Fruit fly (Drosophila melanogaster) whole organism, embryonic: ENCODE results near the gene CG32686.

ENCODE experiments used
- Aef1 ChIP-seq: fragments of 200-800 bp; sonication (Bioruptor generic); IDR thresholded peaks from 3 replicates; pipeline ENCODE4 v1.3.6; 2022; ENCODE audit warnings: missing biosample characterization, missing genetic modification characterization
- Awh ChIP-seq: fragments of 200-800 bp; sonication (Bioruptor generic); IDR thresholded peaks from 2 replicates; pipeline ENCODE4, ENCODE4 v1.3.6; 2022; ENCODE audit warnings: missing biosample characterization, missing genetic modification characterization
- C15 ChIP-seq: fragments of 200-800 bp; sonication (Bioruptor generic); IDR thresholded peaks from 3 replicates; pipeline ENCODE4 v1.3.6; 2022; ENCODE audit warnings: missing biosample characterization, missing genetic modification characterization
- CG10321 ChIP-seq: fragments of 200-800 bp; sonication (Bioruptor generic); IDR thresholded peaks from 2 replicates; pipeline ENCODE4 v1.3.6; 2022; ENCODE audit warnings: missing biosample characterization, missing genetic modification characterization
- CG12299 ChIP-seq: fragments of 200-800 bp; sonication (Bioruptor generic); optimal IDR thresholded peaks from 2 replicates; lab custom pipeline; 2018; ENCODE audit warnings: missing biosample characterization, mild to moderate bottlenecking, missing genetic modification characterization
- CG13123 ChIP-seq: fragments of 200-800 bp; sonication (Bioruptor generic); optimal IDR thresholded peaks from 2 replicates; lab custom pipeline; 2016; ENCODE audit warnings: missing biosample characterization, missing genetic modification characterization
- CG13424 ChIP-seq: fragments of 200-800 bp; sonication (Bioruptor generic); optimal IDR thresholded peaks from 2 replicates; lab custom pipeline; 2019; ENCODE audit warnings: missing biosample characterization, mild to moderate bottlenecking, missing genetic modification characterization, moderate library complexity
- CG15073 ChIP-seq: fragments of 200-800 bp; sonication (Bioruptor generic); optimal IDR thresholded peaks from 2 replicates; lab custom pipeline; 2016; ENCODE audit warnings: missing biosample characterization, missing genetic modification characterization
- CG1602 ChIP-seq: fragments of 200-800 bp; sonication (Bioruptor generic); optimal IDR thresholded peaks from 3 replicates; lab custom pipeline; 2016; ENCODE audit warnings: missing biosample characterization, missing genetic modification characterization
- CG1647 ChIP-seq: fragments of 200-800 bp; sonication (Bioruptor generic); optimal IDR thresholded peaks from 3 replicates; lab custom pipeline; 2016; ENCODE audit warnings: missing biosample characterization, missing genetic modification characterization
- CG17359 ChIP-seq: fragments of 200-800 bp; sonication (Bioruptor generic); optimal IDR thresholded peaks from 3 replicates; lab custom pipeline; 2018; ENCODE audit warnings: missing biosample characterization, mild to moderate bottlenecking, missing genetic modification characterization, moderate library complexity
- CG17361 ChIP-seq: fragments of 200-800 bp; sonication (Bioruptor generic); IDR thresholded peaks from 3 replicates; pipeline ENCODE4 v1.3.6; 2022; ENCODE audit warnings: missing biosample characterization, missing genetic modification characterization
- CG1792 ChIP-seq: fragments of 200-800 bp; sonication (Bioruptor generic); optimal IDR thresholded peaks from 2 replicates; lab custom pipeline; 2016; ENCODE audit warnings: missing biosample characterization, missing genetic modification characterization
- CG18011 ChIP-seq: fragments of 200-800 bp; sonication (Bioruptor generic); optimal IDR thresholded peaks from 2 replicates; lab custom pipeline; 2017; ENCODE audit warnings: missing biosample characterization, missing genetic modification characterization, mild to moderate bottlenecking, moderate library complexity, missing genotype
- CG18262 ChIP-seq: fragments of 200-800 bp; optimal IDR thresholded peaks from 3 replicates; lab custom pipeline; 2019; ENCODE audit warnings: missing biosample characterization, mild to moderate bottlenecking, missing genetic modification characterization, moderate library complexity
- CG18619 ChIP-seq: fragments of 200-800 bp; sonication (Bioruptor generic); optimal IDR thresholded peaks from 3 replicates; lab custom pipeline; 2017; ENCODE audit warnings: missing biosample characterization, mild to moderate bottlenecking, missing genetic modification characterization
- CG2889 ChIP-seq: fragments of 200-800 bp; sonication (Bioruptor generic); IDR thresholded peaks from 3 replicates; pipeline ENCODE4 v1.3.6; 2022; ENCODE audit warnings: missing biosample characterization, missing genetic modification characterization
- CG31441 ChIP-seq: fragments of 200-800 bp; sonication (Bioruptor generic); IDR thresholded peaks from 2 replicates; pipeline ENCODE4 v1.3.6; 2022; ENCODE audit warnings: missing biosample characterization, missing genetic modification characterization
- CG34224 ChIP-seq: fragments of 200-800 bp; sonication (Bioruptor generic); IDR thresholded peaks from 3 replicates; pipeline ENCODE4 v1.3.6; 2022; ENCODE audit warnings: missing biosample characterization, missing genetic modification characterization; ENCODE audit not compliant: partially characterized antibody
- CG4820 ChIP-seq: fragments of 200-800 bp; sonication (Bioruptor generic); optimal IDR thresholded peaks from 3 replicates; lab custom pipeline; 2016; ENCODE audit warnings: missing biosample characterization, missing genetic modification characterization
- CG6272 ChIP-seq: fragments of 200-800 bp; sonication (Bioruptor generic); IDR thresholded peaks from 2 replicates; pipeline ENCODE4 v1.3.6; 2022; ENCODE audit warnings: missing biosample characterization, missing genetic modification characterization
- CG6683 ChIP-seq: fragments of 200-800 bp; sonication (Bioruptor generic); optimal IDR thresholded peaks from 2 replicates; lab custom pipeline; 2017; ENCODE audit warnings: missing biosample characterization, mild to moderate bottlenecking, missing genetic modification characterization, missing genetic modification reagents
- CG6765 ChIP-seq: fragments of 200-800 bp; sonication (Bioruptor generic); optimal IDR thresholded peaks from 3 replicates; lab custom pipeline; 2017; ENCODE audit warnings: missing biosample characterization, mild to moderate bottlenecking, missing genetic modification characterization
- CG8478 ChIP-seq: fragments of >200 bp; optimal IDR thresholded peaks from 2 replicates; lab custom pipeline; 2018
- CG8944 ChIP-seq: fragments of 200-800 bp; sonication (Bioruptor generic); optimal IDR thresholded peaks from 3 replicates; lab custom pipeline; 2016; ENCODE audit warnings: missing biosample characterization, missing genetic modification characterization
- Dbx ChIP-seq: fragments of 200-800 bp; sonication (Bioruptor generic); IDR thresholded peaks from 3 replicates; pipeline ENCODE4 v1.3.6; 2022; ENCODE audit warnings: missing biosample characterization, missing genetic modification characterization
- Fer1 ChIP-seq: fragments of 200-800 bp; sonication (Bioruptor generic); optimal IDR thresholded peaks from 2 replicates; lab custom pipeline; 2017; ENCODE audit warnings: missing biosample characterization, mild to moderate bottlenecking, missing genetic modification characterization
- MBD-R2 ChIP-seq: fragments of 200-800 bp; sonication (Bioruptor generic); IDR thresholded peaks from 2 replicates; pipeline ENCODE4 v1.3.6; 2022; ENCODE audit warnings: missing biosample characterization, missing genetic modification characterization
- Meics ChIP-seq: fragments of 200-800 bp; sonication (Bioruptor generic); optimal IDR thresholded peaks from 2 replicates; lab custom pipeline; 2017; ENCODE audit warnings: missing biosample characterization, mild to moderate bottlenecking, missing genetic modification characterization
- Optix ChIP-seq: fragments of 200-800 bp; sonication (Bioruptor generic); IDR thresholded peaks from 3 replicates; pipeline ENCODE4 v1.3.6; 2022; ENCODE audit warnings: missing biosample characterization, missing genetic modification characterization
- Rfx ChIP-seq: fragments of 200-800 bp; sonication (Bioruptor generic); IDR thresholded peaks from 2 replicates; pipeline ENCODE4 v1.3.6; 2022; ENCODE audit warnings: missing biosample characterization, missing genetic modification characterization
- Sin3A ChIP-seq: fragments of >200 bp; optimal IDR thresholded peaks from 2 replicates; lab custom pipeline; 2018
- Stat92E ChIP-seq, 3 experiments: fragments of >200 bp in 2 of 3; fragments of 200-800 bp in 1 of 3; sonication (Bioruptor generic) in 1 of 3; optimal IDR thresholded peaks; 2 replicates each; lab custom pipeline; 2017 to 2019; ENCODE audit warnings: missing biosample characterization in 3 of 3, missing genetic modification characterization in 3 of 3, mild to moderate bottlenecking in 1 of 3, moderate library complexity in 1 of 3
- TFAM ChIP-seq: fragments of 200-800 bp; sonication (Bioruptor generic); optimal IDR thresholded peaks from 2 replicates; lab custom pipeline; 2017; ENCODE audit warnings: missing biosample characterization, missing genetic modification characterization, inconsistent platforms
- caup ChIP-seq: fragments of 200-800 bp; sonication (Bioruptor generic); optimal IDR thresholded peaks from 3 replicates; lab custom pipeline; 2017; ENCODE audit warnings: missing biosample characterization, mild to moderate bottlenecking, missing genetic modification characterization, moderate library complexity; ENCODE audit not compliant: severe bottlenecking
- dpn ChIP-seq, 2 experiments: fragments of 200-800 bp; sonication (Bioruptor generic); optimal IDR thresholded peaks; 3 replicates each; lab custom pipeline; 2016; ENCODE audit warnings: missing biosample characterization in 2 of 2, missing genetic modification characterization in 2 of 2
- eyg ChIP-seq: fragments of 200-800 bp; sonication (Bioruptor generic); optimal IDR thresholded peaks from 3 replicates; lab custom pipeline; 2016; ENCODE audit warnings: missing biosample characterization, missing genetic modification characterization
- fd3F ChIP-seq: fragments of 200-800 bp; sonication (Bioruptor generic); optimal IDR thresholded peaks from 2 replicates; lab custom pipeline; 2018; ENCODE audit warnings: missing biosample characterization, mild to moderate bottlenecking, missing genetic modification characterization, moderate library complexity
- ftz-f1 ChIP-seq: fragments of 200-800 bp; sonication (Bioruptor generic); optimal IDR thresholded peaks from 2 replicates; lab custom pipeline; 2016; ENCODE audit warnings: missing biosample characterization, missing genetic modification characterization
- insv ChIP-seq, 2 experiments: fragments of 200-800 bp; sonication (Bioruptor generic); optimal IDR thresholded peaks; 3 replicates each; lab custom pipeline; 2016 to 2018; ENCODE audit warnings: missing biosample characterization in 2 of 2, missing genetic modification characterization in 2 of 2
- lab ChIP-seq: fragments of 200-800 bp; sonication (Bioruptor generic); optimal IDR thresholded peaks from 3 replicates; lab custom pipeline; 2017; ENCODE audit warnings: missing biosample characterization, missing genetic modification characterization, mild to moderate bottlenecking, moderate library complexity, missing genetic modification reagents
- lmd ChIP-seq: fragments of 200-800 bp; sonication (Bioruptor generic); IDR thresholded peaks from 2 replicates; pipeline ENCODE4 v1.3.6; 2022; ENCODE audit warnings: missing biosample characterization, missing genetic modification characterization
- lola ChIP-seq, 3 experiments: fragments of >200 bp in 2 of 3; fragments of 200-800 bp in 1 of 3; sonication (Bioruptor generic) in 1 of 3; optimal IDR thresholded peaks; 2 replicates each; lab custom pipeline; 2017 to 2019; ENCODE audit warnings: missing biosample characterization in 3 of 3, missing genetic modification characterization in 3 of 3, mild to moderate bottlenecking in 1 of 3, moderate library complexity in 1 of 3
- mirr ChIP-seq: fragments of 200-800 bp; sonication (Bioruptor generic); optimal IDR thresholded peaks from 3 replicates; lab custom pipeline; 2018; ENCODE audit warnings: missing biosample characterization, mild to moderate bottlenecking, missing genetic modification characterization
- p53 ChIP-seq: fragments of 200-800 bp; sonication (Bioruptor generic); optimal IDR thresholded peaks from 2 replicates; lab custom pipeline; 2016; ENCODE audit warnings: missing biosample characterization, missing genetic modification characterization
- repo ChIP-seq: fragments of 200-800 bp; sonication (Bioruptor generic); optimal IDR thresholded peaks from 2 replicates; lab custom pipeline; 2016; ENCODE audit warnings: missing biosample characterization, missing genetic modification characterization
- sd ChIP-seq: fragments of 200-800 bp; sonication (Bioruptor generic); optimal IDR thresholded peaks from 3 replicates; lab custom pipeline; 2018; ENCODE audit warnings: missing biosample characterization, mild to moderate bottlenecking, missing genetic modification characterization, moderate library complexity
- sima ChIP-seq: fragments of 200-800 bp; sonication (Bioruptor generic); optimal IDR thresholded peaks from 2 replicates; lab custom pipeline; 2016; ENCODE audit warnings: missing biosample characterization, missing genetic modification characterization
- sr ChIP-seq: fragments of 200-800 bp; sonication (Bioruptor generic); IDR thresholded peaks from 3 replicates; pipeline ENCODE4 v1.3.6; 2022; ENCODE audit warnings: missing biosample characterization, missing genetic modification characterization
- ssp ChIP-seq: fragments of 200-800 bp; sonication (Bioruptor generic); IDR thresholded peaks from 2 replicates; pipeline ENCODE4 v1.3.6; 2022; ENCODE audit warnings: missing biosample characterization, missing genetic modification characterization
- vnd ChIP-seq: fragments of 200-800 bp; sonication (Bioruptor generic); IDR thresholded peaks from 3 replicates; pipeline ENCODE4 v1.3.6; 2022; ENCODE audit warnings: missing biosample characterization, missing genetic modification characterization; ENCODE audit not compliant: partially characterized antibody
- zfh1 ChIP-seq: fragments of 200-800 bp; sonication (Bioruptor generic); IDR thresholded peaks from 3 replicates; pipeline ENCODE4 v1.3.6; 2022; ENCODE audit warnings: missing biosample characterization, missing genetic modification characterization

Gene CG32686

DNA sequence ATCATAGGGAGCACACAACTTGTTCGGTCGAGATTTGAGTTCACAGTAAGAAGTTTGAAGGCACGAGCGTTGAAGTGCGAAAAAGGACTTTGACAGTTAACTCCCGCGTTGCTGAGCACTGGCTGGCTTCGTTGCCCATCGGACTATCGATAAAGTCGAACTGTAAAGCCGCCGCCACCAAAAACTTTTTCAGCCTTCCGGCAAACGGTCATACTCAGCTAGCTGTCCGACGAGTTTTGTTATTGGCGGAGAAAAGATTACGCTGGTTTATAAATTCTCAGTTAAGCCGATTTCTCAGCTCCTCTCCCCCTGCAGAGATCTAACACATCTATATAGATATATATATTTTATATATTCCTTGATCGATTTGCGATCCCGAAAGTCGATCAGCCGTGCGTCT, 10.6 kb upstream of the CG32686 start, which contains the start of the genes Psf3 and flw (continued):
- TF ChIP-seq CG17361 (GFP tag; lab: Robert Waterston, UW) (no peak), CG8944 (GFP tag; lab: Kevin White, UChicago) (no peak), C15 (GFP tag; lab: Robert Waterston, UW) (no peak), CG34224 (GFP tag; lab: Robert Waterston, UW) (peak; percentile 56; the same call in 2 of the 3 replicates), zfh1 (GFP tag; lab: Robert Waterston, UW) (no peak), CG1792 (GFP tag; lab: Kevin White, UChicago) (no peak), ssp (GFP tag; lab: Robert Waterston, UW) (no peak), Fer1 (peak; percentile 16), CG18619 (no peak), CG1647 (GFP tag; lab: Kevin White, UChicago) (no peak), Meics (GFP tag; lab: Kevin White, UChicago) (peak; percentile 7), CG15073 (GFP tag; lab: Kevin White, UChicago) (no peak), insv (GFP tag; optimal IDR thresholded peaks at IDR 0.05; lab: Kevin White, UChicago) (no peak), vnd (GFP tag; lab: Robert Waterston, UW) (peak; percentile 49; the same call in 1 of the 3 replicates), Awh (GFP tag; lab: Robert Waterston, UW) (no peak), CG6765 (GFP tag; lab: Kevin White, UChicago) (no peak), fd3F (GFP tag; lab: Kevin White, UChicago) (no peak), CG10321 (GFP tag; lab: Robert Waterston, UW) (no peak), MBD-R2 (GFP tag; lab: Robert Waterston, UW) (peak; percentile 64), ftz-f1 (GFP tag; lab: Kevin White, UChicago) (no peak), CG12299 (no peak), lola (GFP tag; optimal IDR thresholded peaks at IDR 0.05; lab: Kevin White, UChicago) (no peak), CG2889 (GFP tag; lab: Robert Waterston, UW) (no peak), CG6272 (GFP tag; lab: Robert Waterston, UW) (no peak; the same call in 1 of the 2 replicates), CG18011 (GFP tag; lab: Kevin White, UChicago) (no peak), dpn (GFP tag; optimal IDR thresholded peaks at IDR 0.05; lab: Kevin White, UChicago) (peak; percentile 20 to 37), Rfx (GFP tag; lab: Robert Waterston, UW) (peak; percentile 61), eyg (GFP tag; lab: Kevin White, UChicago) (no peak), Optix (GFP tag; lab: Robert Waterston, UW) (no peak), sr (GFP tag; lab: Robert Waterston, UW) (0 out of 3 replicates have a peak, but pooled peaks have one; percentile 18), caup (GFP tag; lab: Kevin White, UChicago) (peak; percentile 37), p53 (no peak), CG13123 (GFP tag; lab: Kevin White, UChicago) (no peak), CG4820 (GFP tag; lab: Kevin White, UChicago) (no peak), lab (no peak), CG13424 (tag; lab: Kevin White, UChicago) (no peak), Aef1 (no peak), CG18262 (no peak), repo (GFP tag; lab: Kevin White, UChicago) (no peak), lmd (GFP tag; lab: Robert Waterston, UW) (peak; percentile 30; the same call in 1 of the 2 replicates), CG17359 (tag; lab: Kevin White, UChicago) (peak; percentile 19), sima (GFP tag; lab: Kevin White, UChicago) (no peak), Stat92E (GFP tag; optimal IDR thresholded peaks at IDR 0.05; lab: Kevin White, UChicago) (no peak), mirr (GFP tag; lab: Kevin White, UChicago) (no peak), Sin3A (peak; percentile 54), CG8478 (lab: Kevin White, UChicago) (no peak), CG1602 (GFP tag; lab: Kevin White, UChicago) (no peak), CG31441 (GFP tag; lab: Robert Waterston, UW) (no peak), Dbx (GFP tag; lab: Robert Waterston, UW) (peak; percentile 59; the same call in 1 of the 3 replicates), CG6683 (GFP tag; lab: Kevin White, UChicago) (no peak), sd (tag; lab: Kevin White, UChicago) (no peak), TFAM (no peak)
